Worm (Caenorhabditis elegans) whole organism, L4/young adult: Measurements from ENCODE around the gene C42D4.3.

Experiments used
- W03F9.2 ChIP-seq: fragments of 150-350 bp; optimal IDR thresholded peaks from 2 replicates; lab custom pipeline; 2014; ENCODE audit warnings: missing biosample characterization, missing genetic modification characterization
- dao-5 ChIP-seq: sonication (generic microtip); optimal IDR thresholded peaks from 2 replicates; lab custom pipeline; 2016; ENCODE audit warnings: missing genotype, missing genetic modification characterization, moderate library complexity, missing compliant biosample characterization
- him-1 ChIP-seq: sonication (generic microtip); optimal IDR thresholded peaks from 2 replicates; lab custom pipeline; 2016; ENCODE audit warnings: missing genotype, missing genetic modification reagents, missing genetic modification characterization, missing compliant biosample characterization

DNA sequence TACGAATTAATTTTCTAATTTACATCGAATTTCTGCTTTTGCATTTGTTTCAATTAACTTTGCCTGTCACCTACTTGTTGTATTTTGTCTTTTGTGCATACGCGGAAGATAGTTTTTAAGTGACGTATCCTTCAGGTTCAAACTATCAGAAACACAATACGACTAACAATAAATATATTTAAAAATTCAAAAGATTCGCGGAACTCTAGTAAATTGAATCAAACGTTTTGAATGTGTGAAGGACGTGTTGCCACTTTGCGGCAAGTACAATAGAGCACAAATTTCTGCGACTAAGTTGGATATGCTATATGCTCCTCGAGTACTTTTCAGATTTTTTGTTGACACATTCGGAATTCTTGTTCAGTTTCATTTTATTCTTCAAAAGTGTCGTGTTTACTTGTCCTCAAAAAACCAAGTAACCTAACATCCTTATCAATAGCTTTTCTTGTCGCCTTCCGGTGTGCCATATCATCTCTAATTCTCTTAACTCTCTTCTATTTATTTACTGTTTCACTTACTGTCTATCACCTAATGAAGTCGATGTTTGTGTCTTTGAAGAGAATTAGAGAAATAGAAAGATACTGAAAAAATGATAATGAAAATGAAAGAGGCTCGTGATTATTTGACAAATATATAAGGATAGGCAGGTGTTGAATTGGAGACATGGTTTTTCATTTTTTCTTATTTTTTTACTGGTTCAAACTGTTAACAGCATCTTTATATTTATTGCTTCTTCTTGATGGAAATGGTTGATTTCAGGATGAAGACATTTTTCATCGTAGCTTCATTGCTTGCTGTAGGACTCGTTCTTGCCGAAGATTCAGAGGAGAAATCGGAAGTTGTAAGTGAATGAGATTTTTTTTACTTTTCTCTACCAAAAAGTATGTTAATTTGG lies 9.7 kb downstream of the C42D4.3 start, which contains the start of gene srlf-7:
- peak; percentile 15 for TF ChIP-seq W03F9.2
- TF ChIP-seq him-1, result no peak
- TF ChIP-seq dao-5 (tag; lab: Kevin White, UChicago), result no peak
